Worm (Caenorhabditis elegans) whole organism, L1 larva: Measurements from ENCODE around the gene ptc-1.

ENCODE experiments used
- C04F5.9 ChIP-seq: sonication (generic microtip); optimal IDR thresholded peaks from 2 replicates; lab custom pipeline; 2016; ENCODE audit warnings: missing genetic modification characterization, missing compliant biosample characterization
- Y116A8C.19 ChIP-seq: sonication (generic microtip); optimal IDR thresholded peaks from 2 replicates; lab custom pipeline; 2016; ENCODE audit warnings: missing compliant biosample characterization, missing genetic modification characterization, borderline replicate concordance
- ceh-8 ChIP-seq: fragments of 200-800 bp; sonication (Bioruptor generic); optimal IDR thresholded peaks from 2 replicates; lab custom pipeline; 2018; ENCODE audit warnings: mild to moderate bottlenecking, missing genetic modification characterization, moderate library complexity, missing compliant biosample characterization
- ceh-82 ChIP-seq, 3 experiments: fragments of 150-350 bp in 1 of 3; sonication (generic microtip) in 2 of 3; optimal IDR thresholded peaks; 2 replicates each; lab custom pipeline; 2014 to 2017; ENCODE audit warnings: missing biosample characterization in 3 of 3, missing genetic modification characterization in 3 of 3
- dpl-1 ChIP-seq, 3 experiments: fragments of 150-350 bp in 2 of 3; sonication (generic microtip) in 1 of 3; optimal IDR thresholded peaks; 2 replicates each; lab custom pipeline; 2014 to 2017; ENCODE audit warnings: missing biosample characterization in 3 of 3, missing genetic modification characterization in 3 of 3, missing genetic modification reagents in 3 of 3
- efl-1 ChIP-seq, 4 experiments: fragments of 150-350 bp; optimal IDR thresholded peaks in 3 of 4; peaks in 1 of 4; 1 replicate in 1 of 4; 2 replicates in 3 of 4; lab custom pipeline; 2014; ENCODE audit warnings: missing biosample characterization in 2 of 4, missing genetic modification characterization in 2 of 4, missing genetic modification reagents in 2 of 4
- egl-13 ChIP-seq: sonication (generic microtip); optimal IDR thresholded peaks from 2 replicates; lab custom pipeline; 2016; ENCODE audit warnings: missing genotype, missing genetic modification reagents, missing genetic modification characterization, missing compliant biosample characterization
- egl-27 ChIP-seq, 2 experiments: fragments of 150-350 bp in 1 of 2; sonication (generic microtip); optimal IDR thresholded peaks; 3 replicates each; lab custom pipeline; 2017 to 2018; ENCODE audit warnings: missing biosample characterization in 2 of 2, missing genetic modification characterization in 2 of 2, missing genetic modification reagents in 2 of 2
- elt-2 ChIP-seq: sonication (generic microtip); optimal IDR thresholded peaks from 2 replicates; lab custom pipeline; 2016; ENCODE audit warnings: missing genetic modification characterization, mild to moderate bottlenecking, inconsistent platforms, missing compliant biosample characterization, missing genetic modification reagents
- grh-1 ChIP-seq: fragments of 200-800 bp; sonication (Bioruptor generic); IDR thresholded peaks from 2 replicates; pipeline ENCODE4 v1.3.6; 2022; ENCODE audit warnings: missing genetic modification reagents, missing genetic modification characterization, missing compliant biosample characterization
- hlh-17 ChIP-seq: fragments of 200-800 bp; sonication (Bioruptor generic); optimal IDR thresholded peaks from 2 replicates; lab custom pipeline; 2018; ENCODE audit warnings: missing genetic modification characterization, mild to moderate bottlenecking, missing compliant biosample characterization, moderate library complexity, borderline replicate concordance
- hlh-4 ChIP-seq: sonication (generic microtip); optimal IDR thresholded peaks from 2 replicates; lab custom pipeline; 2016; ENCODE audit warnings: mild to moderate bottlenecking, missing genetic modification characterization, missing compliant biosample characterization
- jun-1 ChIP-seq: fragments of 150-350 bp; optimal IDR thresholded peaks from 2 replicates; lab custom pipeline; 2014; ENCODE audit warnings: missing biosample characterization, missing genetic modification reagents, missing genetic modification characterization
- lin-13 ChIP-seq: fragments of 150-350 bp; optimal IDR thresholded peaks from 2 replicates; lab custom pipeline; 2014; ENCODE audit warnings: missing biosample characterization, missing genetic modification reagents, missing genetic modification characterization
- lin-35 ChIP-seq, 2 experiments: fragments of 150-350 bp; optimal IDR thresholded peaks; 2 replicates each; lab custom pipeline; 2014; ENCODE audit warnings: missing biosample characterization in 2 of 2, missing genetic modification characterization in 2 of 2, missing genetic modification reagents in 2 of 2
- lir-3 ChIP-seq: sonication (generic microtip); optimal IDR thresholded peaks from 2 replicates; lab custom pipeline; 2016; ENCODE audit warnings: mild to moderate bottlenecking, missing genetic modification characterization, moderate library complexity, missing compliant biosample characterization; ENCODE audit not compliant: poor library complexity
- lsy-2 ChIP-seq, 2 experiments: fragments of 150-350 bp; optimal IDR thresholded peaks; 2 replicates each; lab custom pipeline; 2014; ENCODE audit warnings: missing biosample characterization in 2 of 2, missing genetic modification characterization in 2 of 2
- nhr-11 ChIP-seq: fragments of 150-350 bp; optimal IDR thresholded peaks from 2 replicates; lab custom pipeline; 2014; ENCODE audit warnings: missing biosample characterization, missing genetic modification characterization
- nhr-12 ChIP-seq: sonication (generic microtip); optimal IDR thresholded peaks from 2 replicates; lab custom pipeline; 2017; ENCODE audit warnings: missing biosample characterization, missing genetic modification characterization
- nhr-20 ChIP-seq: sonication (generic microtip); optimal IDR thresholded peaks from 2 replicates; lab custom pipeline; 2016; ENCODE audit warnings: mild to moderate bottlenecking, missing genetic modification characterization, missing compliant biosample characterization
- nhr-47 ChIP-seq: sonication (generic microtip); optimal IDR thresholded peaks from 2 replicates; lab custom pipeline; 2016; ENCODE audit warnings: mild to moderate bottlenecking, missing genetic modification characterization, moderate library complexity, missing compliant biosample characterization
- nhr-71 ChIP-seq: sonication (generic microtip); optimal IDR thresholded peaks from 2 replicates; lab custom pipeline; 2016; ENCODE audit warnings: mild to moderate bottlenecking, missing genetic modification characterization, moderate library complexity, missing compliant biosample characterization
- nhr-76 ChIP-seq: sonication (generic microtip); optimal IDR thresholded peaks from 2 replicates; lab custom pipeline; 2017; ENCODE audit warnings: missing biosample characterization, missing genetic modification characterization
- nhr-84 ChIP-seq: sonication (generic microtip); optimal IDR thresholded peaks from 2 replicates; lab custom pipeline; 2017; ENCODE audit warnings: missing biosample characterization, missing genetic modification characterization
- pag-3 ChIP-seq: sonication (generic microtip); optimal IDR thresholded peaks from 2 replicates; lab custom pipeline; 2017; ENCODE audit warnings: missing genetic modification characterization, mild to moderate bottlenecking, missing compliant biosample characterization, antibody characterized with exemption, borderline replicate concordance; ENCODE audit not compliant: insufficient read depth
- pax-3 ChIP-seq: fragments of 200-800 bp; sonication (Bioruptor generic); optimal IDR thresholded peaks from 2 replicates; lab custom pipeline; 2018; ENCODE audit warnings: mild to moderate bottlenecking, missing genetic modification characterization, moderate library complexity, missing compliant biosample characterization
- snu-23 ChIP-seq: sonication (generic microtip); optimal IDR thresholded peaks from 2 replicates; lab custom pipeline; 2016; ENCODE audit warnings: missing genetic modification characterization, missing compliant biosample characterization
- sup-37 ChIP-seq: fragments of 200-800 bp; sonication (Bioruptor generic); optimal IDR thresholded peaks from 2 replicates; lab custom pipeline; 2018; ENCODE audit warnings: mild to moderate bottlenecking, missing genetic modification characterization, missing compliant biosample characterization
- tlp-1 ChIP-seq: fragments of 150-350 bp; optimal IDR thresholded peaks from 2 replicates; lab custom pipeline; 2014; ENCODE audit warnings: missing biosample characterization, missing genetic modification characterization
- unc-86 ChIP-seq: sonication (generic microtip); optimal IDR thresholded peaks from 2 replicates; lab custom pipeline; 2016; ENCODE audit warnings: missing genetic modification characterization, missing compliant biosample characterization
- xbp-1 ChIP-seq: sonication (generic microtip); optimal IDR thresholded peaks from 2 replicates; lab custom pipeline; 2016; ENCODE audit warnings: missing genetic modification characterization, missing compliant biosample characterization
- ztf-11 ChIP-seq, 2 experiments: sonication (generic microtip); optimal IDR thresholded peaks; 2 replicates each; lab custom pipeline; 2016 to 2017; ENCODE audit warnings: missing genetic modification characterization in 2 of 2, missing biosample characterization in 1 of 2, missing compliant biosample characterization in 1 of 2
- ztf-4 ChIP-seq: fragments of 150-350 bp; optimal IDR thresholded peaks from 2 replicates; lab custom pipeline; 2014; ENCODE audit warnings: missing biosample characterization, missing genetic modification characterization

The ptc-1 gene

ce11 chrII:7877744-7878468 is 15.1 kb upstream of the ptc-1 start, which contains the start of gene T01H3.2:
T01H3.2 (minus strand) TSS chrII:7877994.
- TF ChIP-seq lsy-2 (tag; optimal IDR thresholded peaks at IDR 0.05; lab: Kevin White, UChicago) (no peak), nhr-71 (tag; lab: Kevin White, UChicago) (peak; percentile 41), egl-13 (tag; lab: Kevin White, UChicago) (no peak), pax-3 (tag; lab: Kevin White, UChicago) (no peak), ceh-8 (no peak), sup-37 (GFP tag; lab: Kevin White, UChicago) (no peak), ceh-82 (tag; optimal IDR thresholded peaks at IDR 0.05; lab: Kevin White, UChicago) (no peak), tlp-1 (no peak), lir-3 (tag; lab: Kevin White, UChicago) (no peak), efl-1 (optimal IDR thresholded peaks at IDR 0.05; lab: Kevin White, UChicago) (no peak), efl-1 (GFP tag; optimal IDR thresholded peaks at IDR 0.05 in 1 of 2; lab: Kevin White, UChicago) (peak in 1 of 2 experiments; percentile 86), nhr-11 (no peak), pag-3 (tag; lab: Kevin White, UChicago) (no peak), elt-2 (tag; lab: Kevin White, UChicago) (no peak), hlh-17 (GFP tag; lab: Kevin White, UChicago) (no peak), egl-27 (tag; optimal IDR thresholded peaks at IDR 0.05; lab: Kevin White, UChicago) (no peak), snu-23 (peak; percentile 2), nhr-47 (no peak), hlh-4 (tag; lab: Kevin White, UChicago) (no peak), lin-13 (no peak), xbp-1 (tag; lab: Kevin White, UChicago) (no peak), C04F5.9 (no peak)
- TF ChIP-seq, all 84 proteins: peak for 3

ce11 chrII:7879266-7879718 is 13.7 kb upstream of the ptc-1 start, which contains the start of the genes vha-4 and T01H3.5:
vha-4 (minus strand) TSS chrII:7879316.
T01H3.5 (plus strand) TSS chrII:7879616.
- TF ChIP-seq nhr-20 (tag; lab: Kevin White, UChicago) (no peak), ztf-11 (tag; optimal IDR thresholded peaks at IDR 0.05; lab: Kevin White, UChicago) (no peak), nhr-76 (tag; lab: Kevin White, UChicago) (no peak), jun-1 (no peak), nhr-12 (tag; lab: Kevin White, UChicago) (no peak), pag-3 (tag; lab: Kevin White, UChicago) (no peak), snu-23 (peak; percentile 6), lin-13 (no peak), hlh-17 (GFP tag; lab: Kevin White, UChicago) (no peak), dpl-1 (GFP tag; optimal IDR thresholded peaks at IDR 0.05; lab: Kevin White, UChicago) (peak in 1 of 3 experiments; percentile 23), pax-3 (tag; lab: Kevin White, UChicago) (no peak), lsy-2 (tag; optimal IDR thresholded peaks at IDR 0.05; lab: Kevin White, UChicago) (peak in 1 of 2 experiments; percentile 21), unc-86 (tag; lab: Kevin White, UChicago) (no peak), lin-35 (GFP tag; optimal IDR thresholded peaks at IDR 0.05; lab: Kevin White, UChicago) (peak in 1 of 2 experiments; percentile 5), nhr-47 (no peak), grh-1 (GFP tag; lab: Robert Waterston, UW) (no peak), ztf-4 (no peak), egl-13 (tag; lab: Kevin White, UChicago) (no peak), sup-37 (GFP tag; lab: Kevin White, UChicago) (no peak), nhr-84 (no peak)
- TF ChIP-seq, all 84 proteins: peak for 4

ce11 chrII:7880373-7880862 is 12.6 kb upstream of the ptc-1 start, which contains the start of gene perm-1:
perm-1 (plus strand) TSS chrII:7880812.
- TF ChIP-seq lsy-2 (tag; optimal IDR thresholded peaks at IDR 0.05; lab: Kevin White, UChicago) (peak in 1 of 2 experiments; percentile 46), Y116A8C.19 (tag; lab: Kevin White, UChicago) (no peak), snu-23 (no peak)
